Fruit fly (Drosophila melanogaster) whole organism, embryonic: ENCODE measurements around the gene meigo.
A peak's percentile ranks its signal among the peaks of the same experiment; 100 is the strongest.

Experiments used
- Ada2b ChIP-seq: fragments of 200-800 bp; sonication (Bioruptor generic); IDR thresholded peaks from 2 replicates; pipeline ENCODE4 v1.3.6; 2022; ENCODE audit warnings: missing biosample characterization, missing genetic modification characterization
- Blimp-1 ChIP-seq: fragments of 200-800 bp; sonication (Bioruptor generic); optimal IDR thresholded peaks from 3 replicates; lab custom pipeline; 2018; ENCODE audit warnings: missing biosample characterization, missing genetic modification characterization, mild to moderate bottlenecking, moderate library complexity, missing genetic modification reagents
- Bteb2 ChIP-seq: fragments of 200-800 bp; sonication (Bioruptor generic); optimal IDR thresholded peaks from 2 replicates; lab custom pipeline; 2016; ENCODE audit warnings: missing biosample characterization, missing genetic modification characterization
- CG10274 ChIP-seq: fragments of 200-800 bp; sonication (Bioruptor generic); optimal IDR thresholded peaks from 3 replicates; lab custom pipeline; 2017; ENCODE audit warnings: missing biosample characterization, mild to moderate bottlenecking, missing genetic modification characterization
- CG10462 ChIP-seq: fragments of 200-800 bp; sonication (Bioruptor generic); optimal IDR thresholded peaks from 2 replicates; lab custom pipeline; 2016; ENCODE audit warnings: missing biosample characterization, missing genetic modification characterization
- CG12236 ChIP-seq: fragments of 200-800 bp; sonication (Bioruptor generic); optimal IDR thresholded peaks from 2 replicates; lab custom pipeline; 2016; ENCODE audit warnings: missing biosample characterization, missing genetic modification characterization
- CG13624 ChIP-seq: fragments of 200-800 bp; sonication (Bioruptor generic); optimal IDR thresholded peaks from 2 replicates; lab custom pipeline; 2016; ENCODE audit warnings: missing biosample characterization, missing genetic modification characterization
- CG14014 ChIP-seq: fragments of 200-800 bp; sonication (Bioruptor generic); IDR thresholded peaks from 2 replicates; pipeline ENCODE4 v1.3.6; 2022; ENCODE audit warnings: missing biosample characterization, missing genetic modification characterization
- CG15073 ChIP-seq: fragments of 200-800 bp; sonication (Bioruptor generic); optimal IDR thresholded peaks from 2 replicates; lab custom pipeline; 2016; ENCODE audit warnings: missing biosample characterization, missing genetic modification characterization
- CG15269 ChIP-seq: fragments of 200-800 bp; sonication (Bioruptor generic); optimal IDR thresholded peaks from 2 replicates; lab custom pipeline; 2018; ENCODE audit warnings: missing biosample characterization, mild to moderate bottlenecking, missing genetic modification characterization, moderate library complexity
- CG16815 ChIP-seq: fragments of 200-800 bp; sonication (Bioruptor generic); optimal IDR thresholded peaks from 3 replicates; lab custom pipeline; 2017; ENCODE audit warnings: missing biosample characterization, mild to moderate bottlenecking, missing genetic modification characterization
- CG1792 ChIP-seq: fragments of 200-800 bp; sonication (Bioruptor generic); optimal IDR thresholded peaks from 2 replicates; lab custom pipeline; 2016; ENCODE audit warnings: missing biosample characterization, missing genetic modification characterization
- CG30403 ChIP-seq: fragments of 200-800 bp; sonication (Bioruptor generic); optimal IDR thresholded peaks from 3 replicates; lab custom pipeline; 2016; ENCODE audit warnings: missing biosample characterization, missing genetic modification characterization
- CG31441 ChIP-seq: fragments of 200-800 bp; sonication (Bioruptor generic); IDR thresholded peaks from 2 replicates; pipeline ENCODE4 v1.3.6; 2022; ENCODE audit warnings: missing biosample characterization, missing genetic modification characterization
- CG32532 ChIP-seq: fragments of 200-800 bp; sonication (Bioruptor generic); IDR thresholded peaks from 2 replicates; pipeline ENCODE4 v1.3.6; 2022; ENCODE audit warnings: missing biosample characterization, missing genetic modification characterization
- CG32772 ChIP-seq: fragments of 200-800 bp; sonication (Bioruptor generic); IDR thresholded peaks from 2 replicates; pipeline ENCODE4 v1.3.6; 2022; ENCODE audit warnings: missing biosample characterization, missing genetic modification characterization
- CG34376 ChIP-seq: fragments of 200-800 bp; sonication (Bioruptor generic); optimal IDR thresholded peaks from 2 replicates; lab custom pipeline; 2018; ENCODE audit warnings: missing biosample characterization, mild to moderate bottlenecking, missing genetic modification characterization
- CG34422 ChIP-seq: fragments of 200-800 bp; sonication (Bioruptor generic); IDR thresholded peaks from 3 replicates; pipeline ENCODE4 v1.3.6; 2022; ENCODE audit warnings: missing biosample characterization, missing genetic modification characterization
- CG6689 ChIP-seq: fragments of 200-800 bp; sonication (Bioruptor generic); IDR thresholded peaks from 2 replicates; pipeline ENCODE4 v1.3.6; 2022; ENCODE audit warnings: missing biosample characterization, missing genetic modification characterization
- CG9876 ChIP-seq: fragments of 200-800 bp; sonication (Bioruptor generic); optimal IDR thresholded peaks from 2 replicates; lab custom pipeline; 2016; ENCODE audit warnings: missing biosample characterization, missing genetic modification characterization
- Chrac-16 ChIP-seq: fragments of 200-800 bp; sonication (Bioruptor generic); optimal IDR thresholded peaks from 3 replicates; lab custom pipeline; 2016; ENCODE audit warnings: missing biosample characterization, missing genetic modification characterization
- Dll ChIP-seq: fragments of 200-800 bp; sonication (Bioruptor generic); IDR thresholded peaks from 4 replicates; pipeline ENCODE4 v1.3.6; 2022; ENCODE audit warnings: missing biosample characterization, missing genetic modification characterization; ENCODE audit not compliant: partially characterized antibody
- Doc3 ChIP-seq: fragments of 200-800 bp; sonication (Bioruptor generic); IDR thresholded peaks from 3 replicates; pipeline ENCODE4 v1.3.6; 2022; ENCODE audit warnings: missing biosample characterization, missing genetic modification characterization; ENCODE audit not compliant: partially characterized antibody
- Gsc ChIP-seq: fragments of 200-800 bp; sonication (Bioruptor generic); IDR thresholded peaks from 2 replicates; pipeline ENCODE4 v1.3.6; 2022; ENCODE audit warnings: missing biosample characterization, missing genetic modification characterization
- Gug ChIP-seq: fragments of 200-800 bp; sonication (Bioruptor generic); IDR thresholded peaks from 4 replicates; pipeline ENCODE4 v1.3.6; 2022; ENCODE audit warnings: missing biosample characterization, missing genetic modification characterization
- HHEX ChIP-seq: fragments of 200-800 bp; sonication (Bioruptor generic); optimal IDR thresholded peaks from 3 replicates; lab custom pipeline; 2017; ENCODE audit warnings: missing biosample characterization, mild to moderate bottlenecking, missing genetic modification characterization, missing genetic modification reagents
- Hey ChIP-seq: fragments of 200-800 bp; sonication (Bioruptor generic); optimal IDR thresholded peaks from 3 replicates; lab custom pipeline; 2018; ENCODE audit warnings: missing biosample characterization, mild to moderate bottlenecking, missing genetic modification characterization
- Hr78 ChIP-seq, 2 experiments: fragments of 200-800 bp in 1 of 2; fragments of >200 bp in 1 of 2; sonication (Bioruptor generic) in 1 of 2; optimal IDR thresholded peaks; 2 replicates each; lab custom pipeline; 2017 to 2019; ENCODE audit warnings: missing biosample characterization in 2 of 2, missing genetic modification characterization in 2 of 2, mild to moderate bottlenecking in 1 of 2, moderate library complexity in 1 of 2
- Hsf ChIP-seq: fragments of 200-800 bp; sonication (Bioruptor generic); optimal IDR thresholded peaks from 3 replicates; lab custom pipeline; 2016; ENCODE audit warnings: missing biosample characterization, missing genetic modification characterization
- Lhr ChIP-seq: fragments of 200-800 bp; sonication (Bioruptor generic); optimal IDR thresholded peaks from 3 replicates; lab custom pipeline; 2017; ENCODE audit warnings: mild to moderate bottlenecking, missing biosample characterization, missing genetic modification reagents, missing genetic modification characterization
- Neu2 ChIP-seq: fragments of 200-800 bp; sonication (Bioruptor generic); optimal IDR thresholded peaks from 3 replicates; lab custom pipeline; 2016; ENCODE audit warnings: missing biosample characterization, missing genetic modification characterization, borderline replicate concordance
- Sry-δ ChIP-seq: fragments of 200-800 bp; sonication (Bioruptor generic); optimal IDR thresholded peaks from 2 replicates; lab custom pipeline; 2016; ENCODE audit warnings: missing biosample characterization, missing genetic modification characterization
- danr ChIP-seq: fragments of 200-800 bp; sonication (Bioruptor generic); IDR thresholded peaks from 2 replicates; pipeline ENCODE4 v1.3.6; 2022; ENCODE audit warnings: missing biosample characterization, missing genetic modification characterization
- gcm ChIP-seq: fragments of 200-800 bp; sonication (Bioruptor generic); optimal IDR thresholded peaks from 2 replicates; lab custom pipeline; 2019; ENCODE audit warnings: missing biosample characterization, mild to moderate bottlenecking, missing genetic modification characterization, moderate library complexity
- gfzf ChIP-seq: fragments of 200-800 bp; sonication (Bioruptor generic); optimal IDR thresholded peaks from 2 replicates; lab custom pipeline; 2016; ENCODE audit warnings: missing biosample characterization, mild to moderate bottlenecking, missing genetic modification characterization, moderate library complexity
- ind ChIP-seq: fragments of 200-800 bp; sonication (Bioruptor generic); optimal IDR thresholded peaks from 3 replicates; lab custom pipeline; 2016; ENCODE audit warnings: missing biosample characterization, missing genetic modification characterization
- knrl ChIP-seq: fragments of 200-800 bp; sonication (Bioruptor generic); IDR thresholded peaks from 3 replicates; pipeline ENCODE4 v1.3.6; 2022; ENCODE audit warnings: missing biosample characterization, missing genetic modification characterization; ENCODE audit not compliant: partially characterized antibody
- lilli ChIP-seq: fragments of 200-800 bp; sonication (Bioruptor generic); optimal IDR thresholded peaks from 3 replicates; lab custom pipeline; 2016; ENCODE audit warnings: missing biosample characterization, missing genetic modification characterization
- odd ChIP-seq: fragments of 200-800 bp; sonication (Bioruptor generic); optimal IDR thresholded peaks from 2 replicates; lab custom pipeline; 2017; ENCODE audit warnings: missing biosample characterization, mild to moderate bottlenecking, missing genetic modification characterization
- pb ChIP-seq: fragments of 200-800 bp; sonication (Bioruptor generic); optimal IDR thresholded peaks from 3 replicates; lab custom pipeline; 2016; ENCODE audit warnings: missing biosample characterization, missing genetic modification characterization
- pho ChIP-seq: fragments of 200-800 bp; sonication (Bioruptor generic); optimal IDR thresholded peaks from 2 replicates; lab custom pipeline; 2016; ENCODE audit warnings: missing biosample characterization, missing genetic modification characterization
- phol ChIP-seq: fragments of 200-800 bp; sonication (Bioruptor generic); optimal IDR thresholded peaks from 3 replicates; lab custom pipeline; 2018; ENCODE audit warnings: missing biosample characterization, mild to moderate bottlenecking, missing genetic modification characterization, moderate library complexity
- schlank ChIP-seq: fragments of 200-800 bp; sonication (Bioruptor generic); optimal IDR thresholded peaks from 2 replicates; lab custom pipeline; 2018; ENCODE audit warnings: missing biosample characterization, mild to moderate bottlenecking, missing genetic modification characterization
- seq ChIP-seq: fragments of 200-800 bp; sonication (Bioruptor generic); IDR thresholded peaks from 2 replicates; pipeline ENCODE4 v1.3.6; 2022; ENCODE audit warnings: missing biosample characterization, missing genetic modification characterization
- sim ChIP-seq: fragments of 200-800 bp; sonication (Bioruptor generic); IDR thresholded peaks from 2 replicates; pipeline ENCODE4 v1.3.6; 2022; ENCODE audit warnings: missing biosample characterization, missing genetic modification characterization
- sob ChIP-seq: fragments of 200-800 bp; sonication (Bioruptor generic); IDR thresholded peaks from 2 replicates; pipeline ENCODE4 v1.3.6; 2022; ENCODE audit warnings: missing biosample characterization, missing genetic modification characterization
- toy ChIP-seq: fragments of 200-800 bp; sonication (Bioruptor generic); IDR thresholded peaks from 2 replicates; pipeline ENCODE4 v1.3.6; 2022; ENCODE audit warnings: missing biosample characterization, missing genetic modification characterization
- trh ChIP-seq: fragments of 200-800 bp; sonication (Bioruptor generic); optimal IDR thresholded peaks from 2 replicates; lab custom pipeline; 2016; ENCODE audit warnings: missing biosample characterization, missing genetic modification characterization
- tup ChIP-seq: fragments of 200-800 bp; sonication (Bioruptor generic); optimal IDR thresholded peaks from 2 replicates; lab custom pipeline; 2016; ENCODE audit warnings: missing biosample characterization, mild to moderate bottlenecking, missing genetic modification characterization, moderate library complexity
- vnd ChIP-seq: fragments of 200-800 bp; sonication (Bioruptor generic); IDR thresholded peaks from 3 replicates; pipeline ENCODE4 v1.3.6; 2022; ENCODE audit warnings: missing biosample characterization, missing genetic modification characterization; ENCODE audit not compliant: partially characterized antibody

The meigo gene

DNA sequence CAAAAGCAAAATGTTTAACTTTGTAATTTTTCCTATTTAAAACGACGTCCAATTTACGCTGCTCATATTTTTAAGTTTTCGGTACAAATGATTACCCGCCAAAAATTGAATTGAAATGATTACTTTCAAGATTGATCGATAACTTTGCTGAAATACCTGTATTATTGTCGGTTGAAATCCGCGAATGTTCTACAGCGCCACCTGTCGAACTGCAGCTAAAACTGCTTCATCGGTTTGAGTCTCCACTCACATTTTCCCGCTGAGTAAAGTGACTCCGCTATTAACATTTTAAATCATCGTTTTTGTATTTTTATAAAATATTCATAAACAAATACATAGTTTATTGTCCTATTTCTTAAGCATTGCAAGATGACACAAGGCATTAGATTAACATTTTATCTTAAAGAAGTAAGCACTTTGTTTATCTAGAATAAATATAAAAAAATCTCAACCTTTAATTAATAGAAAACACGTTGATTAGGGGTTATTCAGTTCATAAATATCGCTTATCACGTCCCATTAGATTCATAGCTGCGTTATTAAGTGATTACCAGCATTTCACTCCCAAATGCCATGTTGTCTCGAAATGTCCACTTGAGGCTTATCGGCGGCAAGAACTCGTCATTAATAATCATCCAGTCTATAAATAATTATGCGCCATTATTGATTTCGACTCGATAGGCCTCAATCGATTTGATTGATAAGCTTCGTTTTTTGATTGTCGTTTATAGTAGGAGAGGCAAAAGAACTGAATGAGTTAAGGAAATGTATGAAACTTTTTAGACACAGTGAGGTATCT lies 41.7 kb downstream of the meigo start (continued):
- TF ChIP-seq lilli (GFP tag; lab: Kevin White, UChicago) (no peak), CG31441 (GFP tag; lab: Robert Waterston, UW) (no peak), Dll (GFP tag; lab: Robert Waterston, UW) (no peak), toy (GFP tag; lab: Robert Waterston, UW) (no peak), HHEX (GFP tag; lab: Kevin White, UChicago) (no peak), Ada2b (GFP tag; lab: Robert Waterston, UW) (no peak), phol (tag; lab: Kevin White, UChicago) (no peak), CG16815 (GFP tag; lab: Kevin White, UChicago) (no peak), Hsf (GFP tag; lab: Kevin White, UChicago) (no peak), Blimp-1 (GFP tag; lab: Kevin White, UChicago) (no peak), sim (GFP tag; lab: Robert Waterston, UW) (no peak), gcm (GFP tag; lab: Kevin White, UChicago) (no peak), CG32532 (GFP tag; lab: Robert Waterston, UW) (peak; percentile 43; the same call in 1 of the 2 replicates), Doc3 (GFP tag; lab: Robert Waterston, UW) (no peak), seq (GFP tag; lab: Robert Waterston, UW) (no peak), Neu2 (GFP tag; lab: Kevin White, UChicago) (no peak), CG32772 (GFP tag; lab: Robert Waterston, UW) (no peak), CG6689 (GFP tag; lab: Robert Waterston, UW) (no peak), sob (peak; percentile 45; the same call in 1 of the 2 replicates), trh (GFP tag; lab: Kevin White, UChicago) (no peak), CG10462 (GFP tag; lab: Kevin White, UChicago) (no peak), pb (GFP tag; lab: Kevin White, UChicago) (no peak), CG34376 (GFP tag; lab: Kevin White, UChicago) (peak; percentile 37), CG30403 (no peak), Gug (GFP tag; lab: Robert Waterston, UW) (no peak), Sry-δ (peak; percentile 45), Lhr (GFP tag; lab: Kevin White, UChicago) (peak; percentile 12), pho (no peak), CG1792 (GFP tag; lab: Kevin White, UChicago) (no peak), Hey (no peak), knrl (peak; percentile 32; the same call in 1 of the 3 replicates), gfzf (GFP tag; lab: Kevin White, UChicago) (peak; percentile 38), schlank (tag; lab: Kevin White, UChicago) (no peak), Chrac-16 (GFP tag; lab: Kevin White, UChicago) (no peak), Bteb2 (no peak), CG12236 (no peak), tup (GFP tag; lab: Kevin White, UChicago) (no peak), CG14014 (GFP tag; lab: Robert Waterston, UW) (no peak), CG13624 (no peak), CG10274 (GFP tag; lab: Kevin White, UChicago) (no peak), Hr78 (GFP tag; optimal IDR thresholded peaks at IDR 0.05; lab: Kevin White, UChicago) (no peak), CG9876 (GFP tag; lab: Kevin White, UChicago) (no peak), ind (GFP tag; lab: Kevin White, UChicago) (no peak), danr (GFP tag; lab: Robert Waterston, UW) (no peak), CG34422 (no peak), odd (GFP tag; lab: Kevin White, UChicago) (no peak), Gsc (GFP tag; lab: Robert Waterston, UW) (no peak), CG15269 (tag; lab: Kevin White, UChicago) (no peak), vnd (GFP tag; lab: Robert Waterston, UW) (0 out of 3 replicates have a peak, but pooled peaks have one; percentile 41), CG15073 (GFP tag; lab: Kevin White, UChicago) (no peak)
